Worm (Caenorhabditis elegans) whole organism, midembryonic: ENCODE measurements around the gene str-263.

Source experiments
- cog-1 ChIP-seq: sonication (generic microtip); optimal IDR thresholded peaks from 2 replicates; lab custom pipeline; 2016; ENCODE audit warnings: missing genetic modification characterization, missing compliant biosample characterization
- flt-1 ChIP-seq: fragments of 200-800 bp; sonication (Bioruptor generic); IDR thresholded peaks from 2 replicates; pipeline ENCODE4 v1.3.6; 2022; ENCODE audit warnings: missing genetic modification characterization, missing compliant biosample characterization
- ref-1 ChIP-seq: fragments of 200-800 bp; sonication (Bioruptor generic); conservative IDR thresholded peaks from 2 replicates; pipeline ENCODE4 v1.3.6; 2022; ENCODE audit warnings: missing genetic modification reagents, missing genetic modification characterization, missing compliant biosample characterization
- tab-1 ChIP-seq: fragments of 200-800 bp; sonication (Bioruptor generic); IDR thresholded peaks from 2 replicates; pipeline ENCODE4 v1.3.6; 2022; ENCODE audit warnings: missing genetic modification characterization, missing compliant biosample characterization
- ztf-29 ChIP-seq: fragments of 200-800 bp; sonication (Bioruptor generic); IDR thresholded peaks from 2 replicates; pipeline ENCODE4 v1.3.6; 2022; ENCODE audit warnings: missing genetic modification reagents, missing genetic modification characterization, missing compliant biosample characterization

DNA sequence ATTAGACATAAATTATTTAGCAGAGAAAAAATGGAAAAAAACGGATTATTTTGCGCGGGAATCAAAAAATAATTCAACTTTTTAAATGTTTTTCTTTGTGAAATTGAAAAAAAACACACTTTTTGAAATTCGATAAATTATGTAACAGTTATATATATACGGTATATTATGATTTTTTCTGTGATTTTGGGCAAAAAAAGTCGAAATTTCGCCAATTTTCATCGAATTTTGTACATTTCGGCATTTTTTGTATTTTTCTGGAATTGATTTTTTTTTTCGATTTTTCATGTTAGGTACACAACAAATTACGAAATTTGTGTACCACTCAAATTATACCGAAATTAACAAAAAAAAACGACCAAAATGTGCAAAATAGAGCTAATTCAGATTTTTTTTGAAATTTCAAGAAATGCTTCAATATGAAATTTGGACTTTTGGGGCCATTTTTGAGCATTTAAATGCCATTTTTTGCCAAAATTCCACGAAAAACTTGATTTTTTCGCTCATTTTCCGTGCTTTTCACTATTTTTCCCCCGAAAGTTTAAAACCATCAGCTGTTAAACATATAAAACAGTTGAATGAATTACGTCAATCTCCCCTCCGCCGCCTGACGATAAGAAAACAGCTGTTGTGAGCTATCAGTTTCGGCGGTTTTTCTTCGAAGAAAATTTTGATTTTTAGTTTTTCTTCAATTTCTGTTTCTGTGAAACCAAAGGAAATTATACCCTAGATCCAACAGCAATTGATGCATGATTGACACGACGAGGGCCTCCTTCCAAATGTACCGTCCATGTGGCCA lies 45.5 kb downstream of the str-263 start:
- no peak for TF ChIP-seq ref-1 (GFP tag; lab: Robert Waterston, UW)
- TF ChIP-seq tab-1 (GFP tag; lab: Robert Waterston, UW), result no peak
- TF ChIP-seq cog-1 (tag; lab: Kevin White, UChicago), result no peak
- no peak for TF ChIP-seq flt-1 (GFP tag; lab: Robert Waterston, UW)
- no peak for TF ChIP-seq ztf-29 (GFP tag; lab: Robert Waterston, UW)
